Worm (Caenorhabditis elegans) whole organism, midembryonic: ENCODE data around the gene F57A8.6.

Experiments used
- flt-1 ChIP-seq: fragments of 200-800 bp; sonication (Bioruptor generic); IDR thresholded peaks from 2 replicates; pipeline ENCODE4 v1.3.6; 2022; ENCODE audit warnings: missing genetic modification characterization, missing compliant biosample characterization
- med-1 ChIP-seq: sonication (generic microtip); optimal IDR thresholded peaks from 2 replicates; lab custom pipeline; 2017; ENCODE audit warnings: missing genetic modification characterization, mild to moderate bottlenecking, missing compliant biosample characterization, antibody characterized with exemption, missing genetic modification reagents; ENCODE audit not compliant: insufficient read depth

DNA sequence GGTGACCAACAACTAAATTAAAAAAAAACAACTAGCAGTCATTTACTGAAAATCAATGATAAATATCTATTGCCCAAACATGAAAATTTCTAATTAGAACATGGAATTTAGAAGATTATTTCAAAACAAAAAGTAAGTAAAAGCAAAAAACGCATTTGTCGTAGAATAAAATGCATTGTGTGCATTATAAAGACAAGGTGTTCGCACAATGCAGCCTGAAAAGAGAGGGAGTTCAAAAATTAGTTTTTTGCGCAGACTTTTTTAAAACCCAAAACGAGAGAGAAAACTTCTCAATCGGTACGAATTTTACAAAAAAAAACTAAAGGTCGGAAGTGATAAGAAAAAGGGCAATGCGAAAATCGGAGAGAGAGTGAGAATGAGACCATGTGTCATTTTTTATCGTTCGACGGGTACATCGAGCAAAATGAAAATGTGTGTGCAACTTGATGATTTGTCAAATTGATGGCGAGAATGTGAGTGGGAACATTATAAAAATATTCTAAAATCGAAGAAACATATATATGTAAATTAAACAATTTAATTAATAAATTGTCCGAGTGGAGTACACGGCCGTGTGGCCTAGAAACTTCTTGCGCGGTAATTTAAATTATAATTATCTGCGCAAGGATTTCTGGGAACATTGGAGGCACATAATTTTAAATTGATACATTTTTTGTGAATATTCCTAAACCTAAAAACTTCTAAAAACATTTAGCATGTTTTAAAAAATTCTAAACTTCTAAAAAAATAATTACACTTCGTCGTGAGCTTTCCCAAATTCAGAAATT is 42.1 kb downstream of the F57A8.6 start:
- TF ChIP-seq flt-1 (GFP tag; lab: Robert Waterston, UW), result no peak
- TF ChIP-seq med-1 (GFP tag; lab: Kevin White, UChicago), result no peak
